Worm (Caenorhabditis elegans) whole organism, L4 larva: ENCODE data around the gene Y48D7A.1.

ENCODE experiments used
- ama-1 ChIP-seq: fragments of 150-350 bp; optimal IDR thresholded peaks from 2 replicates; lab custom pipeline; 2014; ENCODE audit warnings: inconsistent platforms, mixed read lengths
- fos-1 ChIP-seq: fragments of 150-350 bp; optimal IDR thresholded peaks from 2 replicates; lab custom pipeline; 2014; ENCODE audit warnings: missing biosample characterization, missing genetic modification characterization
- mdl-1 ChIP-seq, 2 experiments: fragments of 150-350 bp in 1 of 2; sonication (generic microtip) in 1 of 2; optimal IDR thresholded peaks; 2 replicates each; lab custom pipeline; 2014 to 2017; ENCODE audit warnings: missing biosample characterization in 2 of 2, missing genetic modification characterization in 2 of 2
- zip-11 ChIP-seq: fragments of 200-800 bp; sonication (Bioruptor generic); IDR thresholded peaks from 2 replicates; pipeline ENCODE4 v1.3.6; 2022; ENCODE audit warnings: missing genetic modification characterization, missing compliant biosample characterization

ce11 chrX:2966252-2966651 is 43.0 kb upstream of the Y48D7A.1 start:
- TF ChIP-seq mdl-1 (tag; optimal IDR thresholded peaks at IDR 0.05; lab: Kevin White, UChicago) (no peak), zip-11 (GFP tag; lab: Robert Waterston, UW) (no peak), ama-1 (lab: Kevin White, UChicago) (no peak), fos-1 (tag; lab: Kevin White, UChicago) (no peak)
